Fruit fly (Drosophila melanogaster) whole organism, embryonic: ENCODE measurements around the gene CG10804.

ENCODE experiments used
- Asciz ChIP-seq: fragments of 200-800 bp; sonication (Bioruptor generic); optimal IDR thresholded peaks from 2 replicates; lab custom pipeline; 2017; ENCODE audit warnings: missing biosample characterization, mild to moderate bottlenecking, missing genetic modification characterization, missing genetic modification reagents
- CG10366 ChIP-seq: fragments of 200-800 bp; sonication (Bioruptor generic); IDR thresholded peaks from 2 replicates; pipeline ENCODE4 v1.3.6; 2022; ENCODE audit warnings: missing biosample characterization, missing genetic modification characterization
- CG10431 ChIP-seq: fragments of 200-800 bp; sonication (Bioruptor generic); optimal IDR thresholded peaks from 3 replicates; lab custom pipeline; 2018; ENCODE audit warnings: missing biosample characterization, mild to moderate bottlenecking, missing genetic modification characterization
- CG10959 ChIP-seq: fragments of 200-800 bp; sonication (Bioruptor generic); IDR thresholded peaks from 2 replicates; pipeline ENCODE4 v1.3.6; 2022; ENCODE audit warnings: missing biosample characterization, missing genetic modification characterization
- CG11504 ChIP-seq: fragments of 200-800 bp; sonication (Bioruptor generic); optimal IDR thresholded peaks from 3 replicates; lab custom pipeline; 2019; ENCODE audit warnings: missing biosample characterization, mild to moderate bottlenecking, missing genetic modification characterization, moderate library complexity
- CG12942 ChIP-seq: fragments of 200-800 bp; sonication (Bioruptor generic); optimal IDR thresholded peaks from 3 replicates; lab custom pipeline; 2016; ENCODE audit warnings: missing biosample characterization, missing genetic modification characterization
- CG13296 ChIP-seq: fragments of 200-800 bp; sonication (Bioruptor generic); optimal IDR thresholded peaks from 3 replicates; lab custom pipeline; 2018; ENCODE audit warnings: missing biosample characterization, mild to moderate bottlenecking, missing genetic modification characterization
- CG13424 ChIP-seq: fragments of 200-800 bp; sonication (Bioruptor generic); optimal IDR thresholded peaks from 2 replicates; lab custom pipeline; 2019; ENCODE audit warnings: missing biosample characterization, mild to moderate bottlenecking, missing genetic modification characterization, moderate library complexity
- CG14050 ChIP-seq: fragments of 200-800 bp; sonication (Bioruptor generic); IDR thresholded peaks from 3 replicates; pipeline ENCODE4 v1.3.6; 2022; ENCODE audit warnings: missing biosample characterization, missing genetic modification characterization
- CG14860 ChIP-seq: fragments of 200-800 bp; sonication (Bioruptor generic); IDR thresholded peaks from 3 replicates; pipeline ENCODE4 v1.3.6; 2022; ENCODE audit warnings: missing biosample characterization, missing genetic modification characterization; ENCODE audit not compliant: partially characterized antibody
- CG17912 ChIP-seq: fragments of 200-800 bp; sonication (Bioruptor generic); optimal IDR thresholded peaks from 2 replicates; lab custom pipeline; 2018; ENCODE audit warnings: missing biosample characterization, mild to moderate bottlenecking, missing genetic modification characterization
- CG18262 ChIP-seq: fragments of 200-800 bp; optimal IDR thresholded peaks from 3 replicates; lab custom pipeline; 2019; ENCODE audit warnings: missing biosample characterization, mild to moderate bottlenecking, missing genetic modification characterization, moderate library complexity
- CG18619 ChIP-seq: fragments of 200-800 bp; sonication (Bioruptor generic); optimal IDR thresholded peaks from 3 replicates; lab custom pipeline; 2017; ENCODE audit warnings: missing biosample characterization, mild to moderate bottlenecking, missing genetic modification characterization
- CG31365 ChIP-seq: fragments of 200-800 bp; sonication (Bioruptor generic); optimal IDR thresholded peaks from 2 replicates; lab custom pipeline; 2018; ENCODE audit warnings: missing biosample characterization, mild to moderate bottlenecking, missing genetic modification characterization
- CG3407 ChIP-seq: fragments of 200-800 bp; sonication (Bioruptor generic); optimal IDR thresholded peaks from 2 replicates; lab custom pipeline; 2018; ENCODE audit warnings: missing biosample characterization, mild to moderate bottlenecking, missing genetic modification characterization
- CG6254 ChIP-seq: fragments of 200-800 bp; sonication (Bioruptor generic); optimal IDR thresholded peaks from 3 replicates; lab custom pipeline; 2017; ENCODE audit warnings: mild to moderate bottlenecking, missing biosample characterization, missing genetic modification reagents, missing genetic modification characterization
- CG6854 ChIP-seq: fragments of 200-800 bp; sonication (Bioruptor generic); optimal IDR thresholded peaks from 3 replicates; lab custom pipeline; 2017; ENCODE audit warnings: missing biosample characterization, mild to moderate bottlenecking, missing genetic modification characterization
- D ChIP-seq, 2 experiments: fragments of 200-800 bp in 1 of 2; fragments of >200 bp in 1 of 2; sonication (Bioruptor generic) in 1 of 2; optimal IDR thresholded peaks; 2 replicates in 1 of 2; 3 replicates in 1 of 2; lab custom pipeline; 2017; ENCODE audit warnings: mild to moderate bottlenecking in 1 of 2, missing biosample characterization in 1 of 2, missing genetic modification characterization in 1 of 2, missing genetic modification reagents in 1 of 2
- HLH54F ChIP-seq: fragments of 200-800 bp; sonication (Bioruptor generic); optimal IDR thresholded peaks from 3 replicates; lab custom pipeline; 2016; ENCODE audit warnings: missing biosample characterization, missing genetic modification characterization
- Hmr ChIP-seq: fragments of 200-800 bp; sonication (Bioruptor generic); optimal IDR thresholded peaks from 3 replicates; lab custom pipeline; 2017; ENCODE audit warnings: mild to moderate bottlenecking, missing biosample characterization, missing genetic modification reagents, missing genetic modification characterization
- Mes4 ChIP-seq: fragments of 200-800 bp; sonication (Bioruptor generic); optimal IDR thresholded peaks from 2 replicates; lab custom pipeline; 2016; ENCODE audit warnings: missing biosample characterization, missing genetic modification characterization
- Nf-YB ChIP-seq: fragments of 200-800 bp; sonication (Bioruptor generic); optimal IDR thresholded peaks from 3 replicates; lab custom pipeline; 2019; ENCODE audit warnings: missing biosample characterization, mild to moderate bottlenecking, missing genetic modification characterization, moderate library complexity
- NfI ChIP-seq: fragments of 200-800 bp; sonication (Bioruptor generic); optimal IDR thresholded peaks from 3 replicates; lab custom pipeline; 2018; ENCODE audit warnings: missing biosample characterization, mild to moderate bottlenecking, missing genetic modification characterization, moderate library complexity
- PHDP ChIP-seq: fragments of 200-800 bp; sonication (Bioruptor generic); optimal IDR thresholded peaks from 3 replicates; lab custom pipeline; 2018; ENCODE audit warnings: missing biosample characterization, mild to moderate bottlenecking, missing genetic modification characterization, moderate library complexity
- Tbp ChIP-seq: fragments of >200 bp; optimal IDR thresholded peaks from 2 replicates; lab custom pipeline; 2018; ENCODE audit warnings: missing biosample characterization, missing genetic modification characterization
- ap ChIP-seq: fragments of 200-800 bp; sonication (Bioruptor generic); IDR thresholded peaks from 2 replicates; pipeline ENCODE4 v1.3.6; 2022; ENCODE audit warnings: missing biosample characterization, missing genetic modification characterization
- da ChIP-seq: fragments of 200-800 bp; sonication (Bioruptor generic); optimal IDR thresholded peaks from 2 replicates; lab custom pipeline; 2016; ENCODE audit warnings: missing biosample characterization, missing genetic modification characterization
- dmrt99B ChIP-seq: fragments of 200-800 bp; sonication (Bioruptor generic); optimal IDR thresholded peaks from 2 replicates; lab custom pipeline; 2018; ENCODE audit warnings: missing biosample characterization, mild to moderate bottlenecking, missing genetic modification characterization, moderate library complexity
- dysf ChIP-seq: fragments of 200-800 bp; sonication (Bioruptor generic); IDR thresholded peaks from 3 replicates; pipeline ENCODE4 v1.3.6; 2022; ENCODE audit warnings: missing biosample characterization, missing genetic modification characterization
- en ChIP-seq: fragments of 200-800 bp; sonication (Bioruptor generic); optimal IDR thresholded peaks from 2 replicates; lab custom pipeline; 2016; ENCODE audit warnings: missing biosample characterization, missing genetic modification characterization
- fd3F ChIP-seq: fragments of 200-800 bp; sonication (Bioruptor generic); optimal IDR thresholded peaks from 2 replicates; lab custom pipeline; 2018; ENCODE audit warnings: missing biosample characterization, mild to moderate bottlenecking, missing genetic modification characterization, moderate library complexity
- fd64A ChIP-seq: fragments of 200-800 bp; sonication (Bioruptor generic); optimal IDR thresholded peaks from 3 replicates; lab custom pipeline; 2018; ENCODE audit warnings: missing biosample characterization, mild to moderate bottlenecking, missing genetic modification characterization
- fd96Cb ChIP-seq: fragments of 200-800 bp; sonication (Bioruptor generic); optimal IDR thresholded peaks from 2 replicates; lab custom pipeline; 2018; ENCODE audit warnings: missing biosample characterization, mild to moderate bottlenecking, missing genetic modification characterization, moderate library complexity
- ind ChIP-seq: fragments of 200-800 bp; sonication (Bioruptor generic); optimal IDR thresholded peaks from 3 replicates; lab custom pipeline; 2016; ENCODE audit warnings: missing biosample characterization, missing genetic modification characterization
- jigr1 ChIP-seq: fragments of 200-800 bp; sonication (Bioruptor generic); IDR thresholded peaks from 3 replicates; pipeline ENCODE4 v1.3.6; 2022; ENCODE audit warnings: missing biosample characterization, missing genetic modification characterization
- jing ChIP-seq: fragments of 200-800 bp; sonication (Bioruptor generic); optimal IDR thresholded peaks from 2 replicates; lab custom pipeline; 2018; ENCODE audit warnings: missing biosample characterization, mild to moderate bottlenecking, missing genetic modification characterization
- kah ChIP-seq: fragments of 200-800 bp; sonication (Bioruptor generic); optimal IDR thresholded peaks from 2 replicates; lab custom pipeline; 2018; ENCODE audit warnings: missing biosample characterization, mild to moderate bottlenecking, missing genetic modification characterization
- lmd ChIP-seq: fragments of 200-800 bp; sonication (Bioruptor generic); IDR thresholded peaks from 2 replicates; pipeline ENCODE4 v1.3.6; 2022; ENCODE audit warnings: missing biosample characterization, missing genetic modification characterization
- lola ChIP-seq, 3 experiments: fragments of >200 bp in 2 of 3; fragments of 200-800 bp in 1 of 3; sonication (Bioruptor generic) in 1 of 3; optimal IDR thresholded peaks; 2 replicates each; lab custom pipeline; 2017 to 2019; ENCODE audit warnings: missing biosample characterization in 3 of 3, missing genetic modification characterization in 3 of 3, mild to moderate bottlenecking in 1 of 3, moderate library complexity in 1 of 3
- run ChIP-seq: fragments of 200-800 bp; sonication (Bioruptor generic); optimal IDR thresholded peaks from 3 replicates; lab custom pipeline; 2018; ENCODE audit warnings: missing biosample characterization, mild to moderate bottlenecking, missing genetic modification characterization
- sc ChIP-seq, 3 experiments: fragments of >200 bp in 2 of 3; fragments of 200-800 bp in 1 of 3; sonication (Bioruptor generic) in 1 of 3; optimal IDR thresholded peaks; 2 replicates in 2 of 3; 3 replicates in 1 of 3; lab custom pipeline; 2017; ENCODE audit warnings: mild to moderate bottlenecking in 1 of 3, missing biosample characterization in 1 of 3, missing genetic modification characterization in 1 of 3, missing genetic modification reagents in 1 of 3
- schlank ChIP-seq: fragments of 200-800 bp; sonication (Bioruptor generic); optimal IDR thresholded peaks from 2 replicates; lab custom pipeline; 2018; ENCODE audit warnings: missing biosample characterization, mild to moderate bottlenecking, missing genetic modification characterization
- sisA ChIP-seq: fragments of 200-800 bp; sonication (Bioruptor generic); IDR thresholded peaks from 2 replicates; pipeline ENCODE4 v1.3.6; 2022; ENCODE audit warnings: missing biosample characterization, missing genetic modification characterization
- slou ChIP-seq: fragments of 200-800 bp; sonication (Bioruptor generic); optimal IDR thresholded peaks from 3 replicates; lab custom pipeline; 2016; ENCODE audit warnings: missing biosample characterization, missing genetic modification characterization
- ssp ChIP-seq: fragments of 200-800 bp; sonication (Bioruptor generic); IDR thresholded peaks from 2 replicates; pipeline ENCODE4 v1.3.6; 2022; ENCODE audit warnings: missing biosample characterization, missing genetic modification characterization
- zf30C ChIP-seq: fragments of 200-800 bp; sonication (Bioruptor generic); optimal IDR thresholded peaks from 3 replicates; lab custom pipeline; 2018; ENCODE audit warnings: missing biosample characterization, mild to moderate bottlenecking, missing genetic modification characterization

The CG10804 gene

DNA sequence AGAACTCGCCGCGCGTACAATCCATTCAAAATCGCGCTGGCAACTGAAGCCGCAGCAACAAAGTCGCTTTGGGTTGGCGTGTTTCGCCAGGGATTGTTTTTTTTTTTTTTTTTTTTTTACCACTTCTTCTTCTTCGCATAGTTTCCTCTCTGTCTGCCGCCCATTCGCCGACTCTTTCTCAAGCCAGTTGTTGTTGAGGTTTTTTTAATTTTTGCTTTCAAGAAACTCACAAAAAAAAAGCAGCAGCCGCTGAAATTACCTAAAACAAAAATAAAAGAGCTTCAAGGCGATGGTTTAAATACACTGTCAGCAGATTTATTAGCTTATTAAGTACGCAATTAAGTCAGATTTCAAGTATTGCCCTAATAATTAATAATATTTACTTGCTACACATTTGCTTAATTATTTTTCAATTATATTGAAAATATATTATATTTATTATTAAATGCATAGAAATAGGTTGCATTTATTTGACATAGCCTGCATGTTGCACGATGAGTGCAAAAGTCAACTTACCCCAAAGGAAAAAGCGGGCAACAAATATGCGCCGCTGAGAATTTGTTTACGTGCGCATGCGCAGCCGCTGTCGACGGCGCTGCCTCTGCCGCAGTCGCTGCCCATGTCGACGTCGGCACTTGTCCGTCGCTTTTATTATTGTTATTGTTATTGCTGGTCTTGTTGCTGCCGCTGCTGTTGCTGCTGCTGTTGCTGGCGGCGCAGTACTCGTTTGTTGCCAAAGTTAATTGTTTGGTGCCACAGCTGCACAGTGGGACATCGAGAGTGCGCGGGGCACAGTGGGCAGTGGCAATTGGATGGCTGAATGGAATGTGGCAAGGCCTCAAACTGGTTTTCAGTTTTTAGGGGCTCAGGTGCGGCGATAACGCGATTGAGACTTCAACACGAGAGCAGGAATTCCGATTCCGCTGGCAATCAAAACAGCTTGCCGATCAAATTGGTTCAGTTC is 7.4 kb downstream of the CG10804 start, which contains the start of gene CG12206 (continued):
- TF ChIP-seq CG17912 (GFP tag; lab: Kevin White, UChicago), result no peak
- peak; percentile 9 for TF ChIP-seq Asciz (GFP tag; lab: Kevin White, UChicago)
- TF ChIP-seq fd3F, result peak; percentile 43
- TF ChIP-seq sc (optimal IDR thresholded peaks at IDR 0.05; lab: Kevin White, UChicago), result no peak
- TF ChIP-seq sc (GFP tag; optimal IDR thresholded peaks at IDR 0.05; lab: Kevin White, UChicago), result peak; percentile 46
- no peak for TF ChIP-seq jigr1 (GFP tag; lab: Robert Waterston, UW)
- peak; percentile 71 for TF ChIP-seq CG18262
- TF ChIP-seq Hmr, result peak; percentile 61
- TF ChIP-seq CG13296 (GFP tag; lab: Kevin White, UChicago), result peak; percentile 56
- no peak for TF ChIP-seq Mes4 (GFP tag; lab: Kevin White, UChicago)
- no peak for TF ChIP-seq CG31365 (tag; lab: Kevin White, UChicago)
- peak; percentile 25 for TF ChIP-seq CG6254
- TF ChIP-seq CG10959 (GFP tag; lab: Robert Waterston, UW), result no peak
- peak; percentile 69; the same call in 2 of the 3 replicates for TF ChIP-seq dysf (GFP tag; lab: Robert Waterston, UW)
- TF ChIP-seq PHDP, result peak; percentile 62
- TF ChIP-seq CG11504 (tag; lab: Kevin White, UChicago), result peak; percentile 77
- no peak for TF ChIP-seq CG10431 (GFP tag; lab: Kevin White, UChicago)
- peak; percentile 10; the same call in 1 of the 2 replicates for TF ChIP-seq CG10366
- TF ChIP-seq jing (GFP tag; lab: Kevin White, UChicago), result no peak
- TF ChIP-seq Tbp (GFP tag; lab: Kevin White, UChicago), result no peak
- peak; percentile 53 for TF ChIP-seq sisA (GFP tag; lab: Robert Waterston, UW)
- no peak for TF ChIP-seq D (optimal IDR thresholded peaks at IDR 0.05; lab: Kevin White, UChicago)
- peak; percentile 33 for TF ChIP-seq D (GFP tag; optimal IDR thresholded peaks at IDR 0.05; lab: Kevin White, UChicago)
- no peak for TF ChIP-seq da (GFP tag; lab: Kevin White, UChicago)
- no peak for TF ChIP-seq HLH54F (GFP tag; lab: Kevin White, UChicago)
- TF ChIP-seq CG6854 (GFP tag; lab: Kevin White, UChicago), result peak; percentile 59
- TF ChIP-seq kah (GFP tag; lab: Kevin White, UChicago), result no peak
- TF ChIP-seq lmd, result peak; percentile 73
- no peak for TF ChIP-seq zf30C (GFP tag; lab: Kevin White, UChicago)
- TF ChIP-seq CG12942 (GFP tag; lab: Kevin White, UChicago), result peak; percentile 18
- TF ChIP-seq CG3407 (GFP tag; lab: Kevin White, UChicago), result peak; percentile 2
- TF ChIP-seq run (tag; lab: Kevin White, UChicago), result peak; percentile 44
- TF ChIP-seq slou (GFP tag; lab: Kevin White, UChicago), result peak; percentile 19
- TF ChIP-seq CG14860, result no peak
- TF ChIP-seq ssp, result peak; percentile 52; the same call in 1 of the 2 replicates
- TF ChIP-seq CG18619 (GFP tag; lab: Kevin White, UChicago), result peak; percentile 21
- 0 out of 3 replicates have a peak, but pooled peaks have one; percentile 15 for TF ChIP-seq CG14050 (GFP tag; lab: Robert Waterston, UW)
- peak in 1 of 3 experiments; percentile 49 for TF ChIP-seq lola (GFP tag; optimal IDR thresholded peaks at IDR 0.05; lab: Kevin White, UChicago)
- peak; percentile 52 for TF ChIP-seq NfI (GFP tag; lab: Kevin White, UChicago)
- TF ChIP-seq CG13424, result peak; percentile 72
- TF ChIP-seq en (GFP tag; lab: Kevin White, UChicago), result no peak
- peak; percentile 9 for TF ChIP-seq Nf-YB (GFP tag; lab: Kevin White, UChicago)
- TF ChIP-seq dmrt99B (tag; lab: Kevin White, UChicago), result peak; percentile 72
- TF ChIP-seq schlank (tag; lab: Kevin White, UChicago), result no peak
- TF ChIP-seq fd64A (GFP tag; lab: Kevin White, UChicago), result no peak
- TF ChIP-seq fd96Cb, result peak; percentile 56
- peak; percentile 48 for TF ChIP-seq ind (GFP tag; lab: Kevin White, UChicago)
- no peak for TF ChIP-seq ap (GFP tag; lab: Robert Waterston, UW)
